Fruit fly (Drosophila melanogaster): ENCODE data around the gene CG6769.

Gene CG6769

dm6 chrX:17865103-17865502 lies 4.3 kb downstream of the CG6769 start (continued):
- no peak for TF ChIP-seq nerfin-2 (GFP tag; IDR thresholded peaks at IDR 0.05; ENCODE audit: partially characterized antibody)
- peak; percentile 16 for TF ChIP-seq Elba2 (GFP tag; optimal IDR thresholded peaks at IDR 0.05)
- no peak for TF ChIP-seq CG6689 (GFP tag; IDR thresholded peaks at IDR 0.05)
- no peak for TF ChIP-seq Ravus (GFP tag; IDR thresholded peaks at IDR 0.05)
- no peak for TF ChIP-seq lov (optimal IDR thresholded peaks at IDR 0.05)
- TF ChIP-seq lov (GFP tag; IDR thresholded peaks at IDR 0.05), result no peak
- peak; percentile 41 for TF ChIP-seq CG8290 (GFP tag; optimal IDR thresholded peaks at IDR 0.05)
- peak in 1 of 2 experiments; percentile 31 for TF ChIP-seq CG8290 (tag; optimal IDR thresholded peaks at IDR 0.05)
- no peak for TF ChIP-seq CG9932 (GFP tag; IDR thresholded peaks at IDR 0.05)
- TF ChIP-seq ATbp (GFP tag; optimal IDR thresholded peaks at IDR 0.05), result no peak
- no peak for TF ChIP-seq ro (GFP tag; IDR thresholded peaks at IDR 0.05)
- no peak for TF ChIP-seq slou (GFP tag; optimal IDR thresholded peaks at IDR 0.05)
- TF ChIP-seq luna (GFP tag; optimal IDR thresholded peaks at IDR 0.05), result no peak
- TF ChIP-seq ato (GFP tag; IDR thresholded peaks at IDR 0.05; ENCODE audit: partially characterized antibody), result no peak
- TF ChIP-seq inv (GFP tag; IDR thresholded peaks at IDR 0.05; ENCODE audit: partially characterized antibody), result no peak
- no peak for TF ChIP-seq grau (tag; optimal IDR thresholded peaks at IDR 0.05)
- TF ChIP-seq Doc2 (GFP tag; IDR thresholded peaks at IDR 0.05), result no peak
- peak; percentile 18 for TF ChIP-seq Sox100B (GFP tag; optimal IDR thresholded peaks at IDR 0.05)
- TF ChIP-seq zen (tag; optimal IDR thresholded peaks at IDR 0.05), result peak; percentile 34
- no peak for TF ChIP-seq disco-r (GFP tag; optimal IDR thresholded peaks at IDR 0.05)
- TF ChIP-seq peb (GFP tag; IDR thresholded peaks at IDR 0.05), result no peak
- peak; percentile 23 for TF ChIP-seq CG4707 (GFP tag; optimal IDR thresholded peaks at IDR 0.05)
- TF ChIP-seq bbx (GFP tag; IDR thresholded peaks at IDR 0.05; ENCODE audit: partially characterized antibody), result 0 out of 2 replicates have a peak, but pooled peaks have one; percentile 21
- TF ChIP-seq CG12391 (tag; optimal IDR thresholded peaks at IDR 0.05), result no peak
- TF ChIP-seq CG11695 (GFP tag; IDR thresholded peaks at IDR 0.05), result no peak
- TF ChIP-seq gcm2 (GFP tag; optimal IDR thresholded peaks at IDR 0.05), result no peak
- no peak for TF ChIP-seq hth (optimal IDR thresholded peaks at IDR 0.05)
- no peak for TF ChIP-seq Hsf (GFP tag; optimal IDR thresholded peaks at IDR 0.05)
- peak; percentile 22 for TF ChIP-seq nom (GFP tag; optimal IDR thresholded peaks at IDR 0.05)
- peak; percentile 18 for TF ChIP-seq CG14710 (tag; optimal IDR thresholded peaks at IDR 0.05)
- no peak for TF ChIP-seq al (GFP tag; IDR thresholded peaks at IDR 0.05)
- TF ChIP-seq CG12659 (GFP tag; optimal IDR thresholded peaks at IDR 0.05), result no peak
- TF ChIP-seq eve (GFP tag; optimal IDR thresholded peaks at IDR 0.05), result no peak
- no peak for TF ChIP-seq ase (GFP tag; IDR thresholded peaks at IDR 0.05)
- TF ChIP-seq zen2 (GFP tag; IDR thresholded peaks at IDR 0.05; ENCODE audit: partially characterized antibody), result no peak
- TF ChIP-seq Ssrp (tag; optimal IDR thresholded peaks at IDR 0.05), result no peak
- TF ChIP-seq hkb (optimal IDR thresholded peaks at IDR 0.05), result no peak
- peak; percentile 30; the same call in 1 of the 2 replicates for TF ChIP-seq hkb (GFP tag; IDR thresholded peaks at IDR 0.05)
- no peak for TF ChIP-seq CG6654 (GFP tag; optimal IDR thresholded peaks at IDR 0.05)
- no peak for TF ChIP-seq CG1792 (GFP tag; optimal IDR thresholded peaks at IDR 0.05)
- TF ChIP-seq grn (GFP tag; optimal IDR thresholded peaks at IDR 0.05), result no peak
- TF ChIP-seq Dbx (GFP tag; IDR thresholded peaks at IDR 0.05), result no peak
- TF ChIP-seq CG9727 (GFP tag; optimal IDR thresholded peaks at IDR 0.05), result peak; percentile 10
- peak; percentile 18 for TF ChIP-seq CG10267 (tag; optimal IDR thresholded peaks at IDR 0.05)
- peak; percentile 62 for TF ChIP-seq Ets97D (GFP tag; optimal IDR thresholded peaks at IDR 0.05)
- no peak for TF ChIP-seq CTCF (GFP tag; optimal IDR thresholded peaks at IDR 0.05)
- no peak for TF ChIP-seq Antp (GFP tag; optimal IDR thresholded peaks at IDR 0.05)
- no peak for TF ChIP-seq Rfx (GFP tag; IDR thresholded peaks at IDR 0.05)
- no peak for TF ChIP-seq bigmax (GFP tag; optimal IDR thresholded peaks at IDR 0.05)
- no peak for TF ChIP-seq gce (GFP tag; IDR thresholded peaks at IDR 0.05)
- 0 out of 2 replicates have a peak, but pooled peaks have one; percentile 25 for TF ChIP-seq CG17328 (GFP tag; IDR thresholded peaks at IDR 0.05)
- no peak for TF ChIP-seq HLH4C (GFP tag; IDR thresholded peaks at IDR 0.05; ENCODE audit: partially characterized antibody)
- no peak for TF ChIP-seq vnd (GFP tag; IDR thresholded peaks at IDR 0.05; ENCODE audit: partially characterized antibody)

Measured in whole organism, embryonic.